Fruit fly (Drosophila melanogaster): ENCODE measurements around the gene CG33912.

The CG33912 gene

dm6 chr3L:20778224-20779063 lies 23.0 kb upstream of the CG33912 start, which contains the start of the genes Pex16 and Pex14 (continued):
- TF ChIP-seq dan (GFP tag; IDR thresholded peaks at IDR 0.05) (0 out of 2 replicates have a peak, but pooled peaks have one; percentile 36), chinmo (GFP tag; IDR thresholded peaks at IDR 0.05; ENCODE audit: partially characterized antibody) (no peak), dimm (GFP tag; IDR thresholded peaks at IDR 0.05) (0 out of 2 replicates have a peak, but pooled peaks have one; percentile 36), D (optimal IDR thresholded peaks at IDR 0.05) (no peak), D (GFP tag; optimal IDR thresholded peaks at IDR 0.05) (peak; percentile 31), gcm (GFP tag; optimal IDR thresholded peaks at IDR 0.05) (no peak), peb (GFP tag; IDR thresholded peaks at IDR 0.05) (peak; percentile 24; the same call in 1 of the 2 replicates), pb (GFP tag; optimal IDR thresholded peaks at IDR 0.05) (peak; percentile 33), YL-1 (GFP tag; optimal IDR thresholded peaks at IDR 0.05) (peak; percentile 47), eve (GFP tag; optimal IDR thresholded peaks at IDR 0.05) (no peak), CG8924 (tag; optimal IDR thresholded peaks at IDR 0.05) (peak; percentile 63), ken (GFP tag; IDR thresholded peaks at IDR 0.05) (peak; percentile 77; the same call in 2 of the 3 replicates), CG17359 (tag; optimal IDR thresholded peaks at IDR 0.05) (peak; percentile 60), CG8089 (GFP tag; optimal IDR thresholded peaks at IDR 0.05) (peak; percentile 81), CG11247 (GFP tag; IDR thresholded peaks at IDR 0.05) (peak; percentile 73), CG31388 (GFP tag; optimal IDR thresholded peaks at IDR 0.05) (no peak), CG12744 (GFP tag; optimal IDR thresholded peaks at IDR 0.05) (peak; percentile 54), CG12659 (GFP tag; optimal IDR thresholded peaks at IDR 0.05) (peak; percentile 56), CG8359 (GFP tag; optimal IDR thresholded peaks at IDR 0.05; ENCODE audit: borderline replicate concordance) (no peak), CG1792 (GFP tag; optimal IDR thresholded peaks at IDR 0.05) (peak; percentile 29), CG8478 (optimal IDR thresholded peaks at IDR 0.05) (no peak), CG30020 (tag; optimal IDR thresholded peaks at IDR 0.05) (peak; percentile 44), CG5180 (GFP tag; optimal IDR thresholded peaks at IDR 0.05) (no peak), CG42726 (GFP tag; IDR thresholded peaks at IDR 0.05; ENCODE audit: partially characterized antibody) (no peak), CG17568 (GFP tag; optimal IDR thresholded peaks at IDR 0.05) (no peak), Hey (tag; optimal IDR thresholded peaks at IDR 0.05) (no peak), Atf-2 (GFP tag; optimal IDR thresholded peaks at IDR 0.05) (peak; percentile 72), tll (GFP tag; optimal IDR thresholded peaks at IDR 0.05) (peak in 1 of 2 experiments; percentile 77), CG3726 (GFP tag; IDR thresholded peaks at IDR 0.05) (peak; percentile 66; the same call in 1 of the 3 replicates), zen (tag; optimal IDR thresholded peaks at IDR 0.05) (peak; percentile 49), tx (GFP tag; optimal IDR thresholded peaks at IDR 0.05) (peak; percentile 73), phol (tag; optimal IDR thresholded peaks at IDR 0.05) (peak; percentile 80), MESR4 (GFP tag; optimal IDR thresholded peaks at IDR 0.05) (peak; percentile 67), Doc2 (GFP tag; IDR thresholded peaks at IDR 0.05) (no peak), ranshi (GFP tag; IDR thresholded peaks at IDR 0.05) (peak; percentile 71), Oaz (GFP tag; IDR thresholded peaks at IDR 0.05) (peak; percentile 52), dysf (GFP tag; IDR thresholded peaks at IDR 0.05) (peak; percentile 78), Med (GFP tag) (peak; percentile 96), cg (GFP tag; optimal IDR thresholded peaks at IDR 0.05) (no peak), HLH4C (GFP tag; IDR thresholded peaks at IDR 0.05; ENCODE audit: partially characterized antibody) (no peak), CG3407 (GFP tag; optimal IDR thresholded peaks at IDR 0.05) (no peak), chif (GFP tag; optimal IDR thresholded peaks at IDR 0.05) (peak; percentile 48 to 84), CHES-1-like (GFP tag; optimal IDR thresholded peaks at IDR 0.05) (peak; percentile 60), grn (GFP tag; optimal IDR thresholded peaks at IDR 0.05) (no peak), ci (GFP tag; IDR thresholded peaks at IDR 0.05) (peak; percentile 70), CG7357 (GFP tag; IDR thresholded peaks at IDR 0.05) (peak; percentile 40; the same call in 1 of the 3 replicates), CG12942 (GFP tag; optimal IDR thresholded peaks at IDR 0.05) (peak; percentile 65), Vsx1 (GFP tag; optimal IDR thresholded peaks at IDR 0.05) (no peak), Ets65A (GFP tag) (peak; percentile 97)

Measured in whole organism, embryonic.